Worm (Caenorhabditis elegans): ENCODE measurements around the gene R12C12.10.
"Not testable (repeated sequence)": the region's sequence is repeated elsewhere in the genome, so short reads cannot be mapped to it uniquely, and the experiment has no call there.

- not testable (repeated sequence) for TF ChIP-seq mcd-1 (GFP tag; IDR thresholded peaks at IDR 0.05); nhr-179 (tag; optimal IDR thresholded peaks at IDR 0.05); K12H6.12 (tag; optimal IDR thresholded peaks at IDR 0.05); hlh-12 (tag; optimal IDR thresholded peaks at IDR 0.05); F57C9.4 (tag; optimal IDR thresholded peaks at IDR 0.05); nhr-90 (tag; optimal IDR thresholded peaks at IDR 0.05); egl-44 (GFP tag; IDR thresholded peaks at IDR 0.05); bed-2 (GFP tag; IDR thresholded peaks at IDR 0.05); lin-54 (GFP tag; optimal IDR thresholded peaks at IDR 0.05); madf-8 (GFP tag; conservative IDR thresholded peaks at IDR 0.05)
Observed at ce11 chrII:6014057-6014456, 29.0 kb downstream of the R12C12.10 start, which contains the start of gene ZK84.2.
